Worm (Caenorhabditis elegans): ENCODE results near the gene C17E7.12.

DNA sequence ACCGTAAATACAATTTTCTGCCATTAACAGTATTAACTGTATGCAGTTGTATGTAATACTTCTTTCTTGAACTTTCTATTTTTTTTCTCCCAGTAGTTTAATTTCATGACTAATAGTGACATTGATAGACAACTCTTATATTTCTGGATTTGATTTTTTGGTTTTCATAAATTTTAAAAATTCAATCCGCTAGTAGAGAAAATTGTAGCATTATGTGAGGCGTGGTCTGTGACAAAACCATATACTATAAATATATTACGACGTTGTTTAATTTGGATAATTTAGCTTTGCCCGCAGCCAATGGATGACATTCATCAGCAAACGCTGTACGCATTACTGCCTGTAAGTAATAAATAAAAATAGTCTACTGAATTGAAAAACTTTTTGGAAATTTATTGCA lies 37.3 kb upstream of the C17E7.12 start, which contains the start of gene srx-64:
- TF ChIP-seq D1046.2 (GFP tag; IDR thresholded peaks at IDR 0.05) (no peak), lin-39 (tag; optimal IDR thresholded peaks at IDR 0.05) (no peak), snpc-4 (tag; optimal IDR thresholded peaks at IDR 0.05) (no peak), aly-2 (tag; optimal IDR thresholded peaks at IDR 0.05) (no peak), zip-11 (GFP tag; IDR thresholded peaks at IDR 0.05) (no peak), ZK337.2 (GFP tag; IDR thresholded peaks at IDR 0.05) (no peak), lin-15B (tag; optimal IDR thresholded peaks at IDR 0.05) (no peak), mes-2 (tag; optimal IDR thresholded peaks at IDR 0.05; ENCODE audit: poor library complexity, severe bottlenecking) (no peak), unc-39 (tag; optimal IDR thresholded peaks at IDR 0.05) (no peak)

Data from whole organism, L4 larva.